Fruit fly (Drosophila melanogaster) whole organism, embryonic: ENCODE measurements around the gene wrd.
A peak's percentile ranks its signal among the peaks of the same experiment; 100 is the strongest.

Experiments used
- ATbp ChIP-seq: fragments of 200-800 bp; sonication (Bioruptor generic); optimal IDR thresholded peaks from 2 replicates; lab custom pipeline; 2017; ENCODE audit warnings: missing biosample characterization, mild to moderate bottlenecking, missing genetic modification characterization, missing genetic modification reagents
- Awh ChIP-seq: fragments of 200-800 bp; sonication (Bioruptor generic); IDR thresholded peaks from 2 replicates; pipeline ENCODE4, ENCODE4 v1.3.6; 2022; ENCODE audit warnings: missing biosample characterization, missing genetic modification characterization
- Bdp1 ChIP-seq: fragments of 200-800 bp; sonication (Bioruptor generic); optimal IDR thresholded peaks from 3 replicates; lab custom pipeline; 2016; ENCODE audit warnings: missing biosample characterization, missing genetic modification characterization
- CG12071 ChIP-seq: fragments of 200-800 bp; sonication (Bioruptor generic); optimal IDR thresholded peaks from 3 replicates; lab custom pipeline; 2018; ENCODE audit warnings: missing biosample characterization, mild to moderate bottlenecking, missing genetic modification characterization
- CG1233 ChIP-seq: fragments of 200-800 bp; sonication (Bioruptor generic); optimal IDR thresholded peaks from 4 replicates; lab custom pipeline; 2018; ENCODE audit warnings: missing biosample characterization, mild to moderate bottlenecking, missing genetic modification characterization
- CG13123 ChIP-seq: fragments of 200-800 bp; sonication (Bioruptor generic); optimal IDR thresholded peaks from 2 replicates; lab custom pipeline; 2016; ENCODE audit warnings: missing biosample characterization, missing genetic modification characterization
- CG13624 ChIP-seq: fragments of 200-800 bp; sonication (Bioruptor generic); optimal IDR thresholded peaks from 2 replicates; lab custom pipeline; 2016; ENCODE audit warnings: missing biosample characterization, missing genetic modification characterization
- CG16813 ChIP-seq: fragments of 200-800 bp; sonication (Bioruptor generic); IDR thresholded peaks from 3 replicates; pipeline ENCODE4 v1.3.6; 2022; ENCODE audit warnings: missing biosample characterization, missing genetic modification characterization; ENCODE audit not compliant: partially characterized antibody
- CG17385 ChIP-seq: fragments of 200-800 bp; sonication (Bioruptor generic); optimal IDR thresholded peaks from 3 replicates; lab custom pipeline; 2018; ENCODE audit warnings: missing biosample characterization, mild to moderate bottlenecking, missing genetic modification characterization
- CG17568 ChIP-seq: fragments of 200-800 bp; sonication (Bioruptor generic); optimal IDR thresholded peaks from 2 replicates; lab custom pipeline; 2018; ENCODE audit warnings: missing biosample characterization, mild to moderate bottlenecking, missing genetic modification characterization, moderate library complexity
- CG2129 ChIP-seq: fragments of 200-800 bp; sonication (Bioruptor generic); IDR thresholded peaks from 2 replicates; pipeline ENCODE4 v1.3.6; 2022; ENCODE audit warnings: missing biosample characterization, missing genetic modification characterization; ENCODE audit not compliant: partially characterized antibody
- CG2678 ChIP-seq: fragments of 200-800 bp; sonication (Bioruptor generic); optimal IDR thresholded peaks from 3 replicates; lab custom pipeline; 2019; ENCODE audit warnings: missing biosample characterization, mild to moderate bottlenecking, missing genetic modification characterization, moderate library complexity
- CG30403 ChIP-seq: fragments of 200-800 bp; sonication (Bioruptor generic); optimal IDR thresholded peaks from 3 replicates; lab custom pipeline; 2016; ENCODE audit warnings: missing biosample characterization, missing genetic modification characterization
- CG32532 ChIP-seq: fragments of 200-800 bp; sonication (Bioruptor generic); IDR thresholded peaks from 2 replicates; pipeline ENCODE4 v1.3.6; 2022; ENCODE audit warnings: missing biosample characterization, missing genetic modification characterization
- CG3995 ChIP-seq: fragments of 200-800 bp; sonication (Bioruptor generic); optimal IDR thresholded peaks from 3 replicates; lab custom pipeline; 2016; ENCODE audit warnings: missing biosample characterization, missing genetic modification characterization
- CG4424 ChIP-seq: fragments of 200-800 bp; sonication (Bioruptor generic); optimal IDR thresholded peaks from 3 replicates; lab custom pipeline; 2016; ENCODE audit warnings: missing biosample characterization, missing genetic modification characterization
- CG4730 ChIP-seq: fragments of 200-800 bp; sonication (Bioruptor generic); IDR thresholded peaks from 2 replicates; pipeline ENCODE4 v1.3.6; 2022; ENCODE audit warnings: missing biosample characterization, missing genetic modification characterization
- CG6654 ChIP-seq: fragments of 200-800 bp; sonication (Bioruptor generic); optimal IDR thresholded peaks from 2 replicates; lab custom pipeline; 2017; ENCODE audit warnings: missing biosample characterization, mild to moderate bottlenecking, missing genetic modification characterization
- CG7928 ChIP-seq: fragments of 200-800 bp; sonication (Bioruptor generic); optimal IDR thresholded peaks from 2 replicates; lab custom pipeline; 2017; ENCODE audit warnings: missing biosample characterization, mild to moderate bottlenecking, missing genetic modification characterization
- CG9932 ChIP-seq: fragments of 200-800 bp; sonication (Bioruptor generic); IDR thresholded peaks from 2 replicates; pipeline ENCODE4 v1.3.6; 2022; ENCODE audit warnings: missing biosample characterization, missing genetic modification characterization
- D19A ChIP-seq: fragments of 200-800 bp; optimal IDR thresholded peaks from 3 replicates; lab custom pipeline; 2019; ENCODE audit warnings: missing biosample characterization, mild to moderate bottlenecking, missing genetic modification characterization, moderate library complexity
- Doc3 ChIP-seq: fragments of 200-800 bp; sonication (Bioruptor generic); IDR thresholded peaks from 3 replicates; pipeline ENCODE4 v1.3.6; 2022; ENCODE audit warnings: missing biosample characterization, missing genetic modification characterization; ENCODE audit not compliant: partially characterized antibody
- E2f1 ChIP-seq: fragments of 200-800 bp; sonication (Bioruptor generic); IDR thresholded peaks from 2 replicates; pipeline ENCODE4 v1.3.6; 2022; ENCODE audit warnings: missing biosample characterization, missing genetic modification characterization
- ERR ChIP-seq: fragments of 200-800 bp; sonication (Bioruptor generic); optimal IDR thresholded peaks from 2 replicates; lab custom pipeline; 2016; ENCODE audit warnings: missing biosample characterization, missing genetic modification characterization
- Fer1 ChIP-seq: fragments of 200-800 bp; sonication (Bioruptor generic); optimal IDR thresholded peaks from 2 replicates; lab custom pipeline; 2017; ENCODE audit warnings: missing biosample characterization, mild to moderate bottlenecking, missing genetic modification characterization
- Gsc ChIP-seq: fragments of 200-800 bp; sonication (Bioruptor generic); IDR thresholded peaks from 2 replicates; pipeline ENCODE4 v1.3.6; 2022; ENCODE audit warnings: missing biosample characterization, missing genetic modification characterization
- Gug ChIP-seq: fragments of 200-800 bp; sonication (Bioruptor generic); IDR thresholded peaks from 4 replicates; pipeline ENCODE4 v1.3.6; 2022; ENCODE audit warnings: missing biosample characterization, missing genetic modification characterization
- HLHmδ ChIP-seq: fragments of 200-800 bp; sonication (Bioruptor generic); optimal IDR thresholded peaks from 2 replicates; lab custom pipeline; 2018; ENCODE audit warnings: missing biosample characterization, mild to moderate bottlenecking, missing genetic modification characterization, moderate library complexity
- HmgD ChIP-seq: fragments of 200-800 bp; sonication (Bioruptor generic); optimal IDR thresholded peaks from 3 replicates; lab custom pipeline; 2016; ENCODE audit warnings: missing biosample characterization, missing genetic modification characterization
- Mad ChIP-seq: fragments of 200-800 bp; sonication (Bioruptor generic); optimal IDR thresholded peaks from 2 replicates; lab custom pipeline; 2016; ENCODE audit warnings: missing biosample characterization, missing genetic modification characterization
- Myb ChIP-seq: fragments of 200-800 bp; sonication (Bioruptor generic); optimal IDR thresholded peaks from 2 replicates; lab custom pipeline; 2016; ENCODE audit warnings: missing biosample characterization, missing genetic modification characterization
- NfI ChIP-seq: fragments of 200-800 bp; sonication (Bioruptor generic); optimal IDR thresholded peaks from 3 replicates; lab custom pipeline; 2018; ENCODE audit warnings: missing biosample characterization, mild to moderate bottlenecking, missing genetic modification characterization, moderate library complexity
- Scr ChIP-seq: fragments of 200-800 bp; sonication (Bioruptor generic); IDR thresholded peaks from 2 replicates; pipeline ENCODE4 v1.3.6; 2022; ENCODE audit warnings: missing biosample characterization, missing genetic modification characterization; ENCODE audit not compliant: partially characterized antibody
- Sry-δ ChIP-seq: fragments of 200-800 bp; sonication (Bioruptor generic); optimal IDR thresholded peaks from 2 replicates; lab custom pipeline; 2016; ENCODE audit warnings: missing biosample characterization, missing genetic modification characterization
- abd-A ChIP-seq: fragments of 200-800 bp; sonication (Bioruptor generic); optimal IDR thresholded peaks from 3 replicates; lab custom pipeline; 2019; ENCODE audit warnings: missing biosample characterization, mild to moderate bottlenecking, missing genetic modification characterization, moderate library complexity
- ap ChIP-seq: fragments of 200-800 bp; sonication (Bioruptor generic); IDR thresholded peaks from 2 replicates; pipeline ENCODE4 v1.3.6; 2022; ENCODE audit warnings: missing biosample characterization, missing genetic modification characterization
- ase ChIP-seq: fragments of 200-800 bp; sonication (Bioruptor generic); IDR thresholded peaks from 3 replicates; pipeline ENCODE4 v1.3.6; 2022; ENCODE audit warnings: missing biosample characterization, missing genetic modification characterization
- bsh ChIP-seq, 2 experiments: fragments of 200-800 bp; sonication (Bioruptor generic); optimal IDR thresholded peaks; 2 replicates each; lab custom pipeline; 2017 to 2018; ENCODE audit warnings: mild to moderate bottlenecking in 2 of 2, missing biosample characterization in 2 of 2, missing genetic modification characterization in 2 of 2, moderate library complexity in 1 of 2
- cas ChIP-seq: fragments of 200-800 bp; sonication (Bioruptor generic); IDR thresholded peaks from 2 replicates; pipeline ENCODE4 v1.3.6; 2022; ENCODE audit warnings: missing biosample characterization, missing genetic modification characterization
- dysf ChIP-seq: fragments of 200-800 bp; sonication (Bioruptor generic); IDR thresholded peaks from 3 replicates; pipeline ENCODE4 v1.3.6; 2022; ENCODE audit warnings: missing biosample characterization, missing genetic modification characterization
- ewg ChIP-seq: fragments of 200-800 bp; sonication (Bioruptor generic); optimal IDR thresholded peaks from 3 replicates; lab custom pipeline; 2017; ENCODE audit warnings: mild to moderate bottlenecking, missing biosample characterization, missing genetic modification reagents, missing genetic modification characterization
- hb ChIP-seq: fragments of 200-800 bp; sonication (Bioruptor generic); IDR thresholded peaks from 3 replicates; pipeline ENCODE4 v1.3.6; 2022; ENCODE audit warnings: missing biosample characterization, missing genetic modification characterization; ENCODE audit not compliant: partially characterized antibody
- her ChIP-seq: fragments of 200-800 bp; sonication (Bioruptor generic); optimal IDR thresholded peaks from 2 replicates; lab custom pipeline; 2016; ENCODE audit warnings: missing biosample characterization, missing genetic modification characterization
- maf-S ChIP-seq: fragments of 200-800 bp; sonication (Bioruptor generic); optimal IDR thresholded peaks from 2 replicates; lab custom pipeline; 2016; ENCODE audit warnings: missing biosample characterization, missing genetic modification characterization
- nerfin-1 ChIP-seq: fragments of 200-800 bp; sonication (Bioruptor generic); optimal IDR thresholded peaks from 3 replicates; lab custom pipeline; 2019; ENCODE audit warnings: missing biosample characterization, mild to moderate bottlenecking, missing genetic modification characterization, moderate library complexity
- nmo ChIP-seq: fragments of 200-800 bp; sonication (Bioruptor generic); optimal IDR thresholded peaks from 2 replicates; lab custom pipeline; 2018; ENCODE audit warnings: missing biosample characterization, mild to moderate bottlenecking, missing genetic modification characterization, moderate library complexity
- pan ChIP-seq, 4 experiments: fragments of >200 bp in 3 of 4; fragments of 200-800 bp in 1 of 4; sonication (Bioruptor generic) in 1 of 4; optimal IDR thresholded peaks in 3 of 4; IDR thresholded peaks in 1 of 4; 2 replicates each; pipeline versions ENCODE4 v1.3.6 to Lab custom; 2017 to 2022; ENCODE audit warnings: missing biosample characterization in 2 of 4, missing genetic modification characterization in 2 of 4, mixed read lengths in 1 of 4
- pros ChIP-seq: fragments of 200-800 bp; sonication (Bioruptor generic); optimal IDR thresholded peaks from 3 replicates; lab custom pipeline; 2019; ENCODE audit warnings: missing biosample characterization, mild to moderate bottlenecking, missing genetic modification characterization, moderate library complexity
- scrt ChIP-seq: fragments of 200-800 bp; sonication (Bioruptor generic); optimal IDR thresholded peaks from 2 replicates; lab custom pipeline; 2018; ENCODE audit warnings: missing biosample characterization, mild to moderate bottlenecking, missing genetic modification characterization, moderate library complexity
- seq ChIP-seq: fragments of 200-800 bp; sonication (Bioruptor generic); IDR thresholded peaks from 2 replicates; pipeline ENCODE4 v1.3.6; 2022; ENCODE audit warnings: missing biosample characterization, missing genetic modification characterization
- yki ChIP-seq: fragments of >200 bp; optimal IDR thresholded peaks from 3 replicates; lab custom pipeline; 2018

The wrd gene

dm6 chr3R:18168398-18168797 lies 841 bp downstream of the wrd start (continued):
- no peak for TF ChIP-seq CG16813
- TF ChIP-seq abd-A (tag; lab: Kevin White, UChicago) = no peak
- TF ChIP-seq ap = no peak
- TF ChIP-seq CG13624 (GFP tag; lab: Kevin White, UChicago) = peak; percentile 10
- TF ChIP-seq E2f1 (GFP tag; lab: Robert Waterston, UW) = no peak
- TF ChIP-seq cas = no peak
- TF ChIP-seq D19A (tag; lab: Kevin White, UChicago) = no peak
- TF ChIP-seq nmo = no peak
- TF ChIP-seq bsh (GFP tag; optimal IDR thresholded peaks at IDR 0.05; lab: Kevin White, UChicago) = peak in 1 of 2 experiments; percentile 12
- no peak for TF ChIP-seq nerfin-1 (tag; lab: Kevin White, UChicago)
- TF ChIP-seq CG9932 = peak; percentile 70
- no peak for TF ChIP-seq CG12071 (GFP tag; lab: Kevin White, UChicago)
- peak; percentile 44 for TF ChIP-seq CG3995 (GFP tag; lab: Kevin White, UChicago)
- no peak for TF ChIP-seq Gsc (GFP tag; lab: Robert Waterston, UW)
- TF ChIP-seq seq (GFP tag; lab: Robert Waterston, UW) = no peak
- TF ChIP-seq Scr (GFP tag; lab: Robert Waterston, UW) = peak; percentile 22; the same call in 1 of the 2 replicates
- TF ChIP-seq CG4730 (GFP tag; lab: Robert Waterston, UW) = no peak
- peak; percentile 7 for TF ChIP-seq ATbp (GFP tag; lab: Kevin White, UChicago)
- no peak for TF ChIP-seq ase (GFP tag; lab: Robert Waterston, UW)
- TF ChIP-seq CG4424 (GFP tag; lab: Kevin White, UChicago) = no peak
- no peak for TF ChIP-seq CG7928 (GFP tag; lab: Kevin White, UChicago)
- TF ChIP-seq ERR = no peak
- peak; percentile 45 for TF ChIP-seq NfI (GFP tag; lab: Kevin White, UChicago)
- TF ChIP-seq hb (GFP tag; lab: Robert Waterston, UW) = no peak
- no peak for TF ChIP-seq CG6654 (GFP tag; lab: Kevin White, UChicago)
- TF ChIP-seq CG1233 (GFP tag; lab: Kevin White, UChicago) = no peak
- no peak for TF ChIP-seq CG17568
- TF ChIP-seq CG13123 (GFP tag; lab: Kevin White, UChicago) = no peak
- TF ChIP-seq HmgD (GFP tag; lab: Kevin White, UChicago) = no peak
- no peak for TF ChIP-seq Bdp1
- TF ChIP-seq her = peak; percentile 34
- TF ChIP-seq HLHmδ (GFP tag; lab: Kevin White, UChicago) = no peak
- TF ChIP-seq CG30403 (GFP tag; lab: Kevin White, UChicago) = peak; percentile 22
- peak; percentile 43 for TF ChIP-seq Myb (GFP tag; lab: Kevin White, UChicago)
- TF ChIP-seq CG2678 = peak; percentile 56
- peak; percentile 88 for TF ChIP-seq yki (lab: Kevin White, UChicago)
- peak; percentile 36; the same call in 1 of the 3 replicates for TF ChIP-seq dysf (GFP tag; lab: Robert Waterston, UW)
- TF ChIP-seq CG17385 (GFP tag; lab: Kevin White, UChicago) = no peak
- TF ChIP-seq CG32532 = peak; percentile 74
- no peak for TF ChIP-seq pan (optimal IDR thresholded peaks at IDR 0.05; lab: Kevin White, UChicago)
- TF ChIP-seq pan (GFP tag; optimal IDR thresholded peaks at IDR 0.05 in 1 of 2, IDR thresholded peaks at IDR 0.05 in 1 of 2) = peak in 1 of 2 experiments; percentile 27
- no peak for TF ChIP-seq CG2129 (GFP tag; lab: Robert Waterston, UW)
- TF ChIP-seq Doc3 = peak; percentile 49; the same call in 1 of the 3 replicates
- no peak for TF ChIP-seq Mad (GFP tag; lab: Kevin White, UChicago)
- no peak for TF ChIP-seq ewg
- no peak for TF ChIP-seq maf-S
- TF ChIP-seq pros = no peak
- peak; percentile 32 for TF ChIP-seq Fer1 (GFP tag; lab: Kevin White, UChicago)
- peak; percentile 38; the same call in 1 of the 4 replicates for TF ChIP-seq Gug (GFP tag; lab: Robert Waterston, UW)
- peak; percentile 22 for TF ChIP-seq Sry-δ
- TF ChIP-seq Awh (GFP tag; lab: Robert Waterston, UW) = no peak
- TF ChIP-seq scrt (GFP tag; lab: Kevin White, UChicago) = peak; percentile 99
